Fruit fly (Drosophila melanogaster): ENCODE results near the gene CARPA.

DNA sequence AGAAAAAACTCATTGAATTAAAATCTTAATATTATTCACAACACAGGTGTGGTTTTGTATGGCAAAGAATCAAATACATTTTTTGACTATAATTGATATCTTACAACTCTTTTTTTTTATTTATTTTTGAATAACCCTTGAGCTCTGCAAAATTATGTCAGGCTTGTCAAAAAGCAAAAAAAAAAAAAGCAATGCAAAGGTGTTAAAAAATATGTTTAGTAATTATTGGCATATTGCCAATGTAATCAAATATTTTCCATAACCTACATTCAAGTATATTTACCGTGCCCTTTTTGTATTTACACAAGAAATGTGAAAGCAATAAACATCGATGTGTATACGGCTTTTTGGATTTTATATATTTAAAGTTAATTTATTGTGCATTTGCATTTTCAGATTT lies 48.1 kb downstream of the CARPA start, which contains the start of gene Ir7c:
- TF ChIP-seq pan (optimal IDR thresholded peaks at IDR 0.05), result no peak
- no peak for TF ChIP-seq lola (GFP tag; optimal IDR thresholded peaks at IDR 0.05)
- no peak for TF ChIP-seq h (GFP tag; optimal IDR thresholded peaks at IDR 0.05)
- no peak for TF ChIP-seq Dfd (GFP tag; optimal IDR thresholded peaks at IDR 0.05)
- no peak for TF ChIP-seq dl (GFP tag; optimal IDR thresholded peaks at IDR 0.05; ENCODE audit: insufficient read depth in 1 of 2, partially characterized antibody in 2 of 2)
- no peak for TF ChIP-seq sv (GFP tag; optimal IDR thresholded peaks at IDR 0.05)
- no peak for TF ChIP-seq Dif (GFP tag; optimal IDR thresholded peaks at IDR 0.05; ENCODE audit: partially characterized antibody)
- no peak for TF ChIP-seq Mio (GFP tag; optimal IDR thresholded peaks at IDR 0.05)
- TF ChIP-seq CrebA (GFP tag; optimal IDR thresholded peaks at IDR 0.05; ENCODE audit: borderline replicate concordance), result no peak

All from whole organism, wandering third instar larva.